Worm (Caenorhabditis elegans): ENCODE results near the gene csp-1.

csp-1 gene

ce11 chrII:13600904-13601303 lies at the start of gene csp-1:
csp-1 (plus strand) TSS chrII:13601204.
- TF ChIP-seq ceh-32 (tag; optimal IDR thresholded peaks at IDR 0.05; ENCODE audit: poor library complexity): no peak
- no peak for TF ChIP-seq F10B5.3 (tag; optimal IDR thresholded peaks at IDR 0.05)
- TF ChIP-seq attf-4 (tag; optimal IDR thresholded peaks at IDR 0.05): no peak
- TF ChIP-seq daf-8 (GFP tag; IDR thresholded peaks at IDR 0.05): no peak
- no peak for TF ChIP-seq hlh-30 (tag; optimal IDR thresholded peaks at IDR 0.05; ENCODE audit: insufficient read depth)
- no peak for TF ChIP-seq unc-62 (GFP tag; optimal IDR thresholded peaks at IDR 0.05 in 1 of 2)
- no peak for TF ChIP-seq unc-62 (tag; optimal IDR thresholded peaks at IDR 0.05)
- no peak for TF ChIP-seq Y48G9A.11 (GFP tag; IDR thresholded peaks at IDR 0.05)
- no peak for TF ChIP-seq unc-130 (GFP tag; optimal IDR thresholded peaks at IDR 0.05)
- TF ChIP-seq daf-12 (tag; optimal IDR thresholded peaks at IDR 0.05): no peak
- no peak for TF ChIP-seq lin-1 (GFP tag; IDR thresholded peaks at IDR 0.05)
- no peak for TF ChIP-seq mxl-2 (GFP tag; conservative IDR thresholded peaks at IDR 0.05)
- no peak for TF ChIP-seq nhr-41 (GFP tag; IDR thresholded peaks at IDR 0.05)
- no peak for TF ChIP-seq spr-1 (tag; optimal IDR thresholded peaks at IDR 0.05)

ce11 chrII:13560553-13560952 lies 40.5 kb upstream of the csp-1 start:
- TF ChIP-seq zfp-2 (tag; optimal IDR thresholded peaks at IDR 0.05): no peak
- TF ChIP-seq set-16 (GFP tag; IDR thresholded peaks at IDR 0.05): peak; percentile 87
- peak; percentile 30; the same call in 1 of the 2 replicates for TF ChIP-seq Y48G9A.11 (GFP tag; IDR thresholded peaks at IDR 0.05)

- TF ChIP-seq hmg-1.1 (GFP tag; IDR thresholded peaks at IDR 0.05): no peak
- TF ChIP-seq dpl-1 (GFP tag; optimal IDR thresholded peaks at IDR 0.05): no peak
- TF ChIP-seq F49E8.2 (tag; optimal IDR thresholded peaks at IDR 0.05; ENCODE audit: borderline replicate concordance): no peak
- TF ChIP-seq attf-4 (tag; optimal IDR thresholded peaks at IDR 0.05): no peak
- TF ChIP-seq fkh-10 (GFP tag; optimal IDR thresholded peaks at IDR 0.05): no peak
- no peak for TF ChIP-seq hlh-11 (tag; optimal IDR thresholded peaks at IDR 0.05)
- no peak for TF ChIP-seq lin-39 (tag; optimal IDR thresholded peaks at IDR 0.05)
- no peak for TF ChIP-seq daf-19 (GFP tag; conservative IDR thresholded peaks at IDR 0.05)
- no peak for TF ChIP-seq tra-1 (GFP tag; IDR thresholded peaks at IDR 0.05)
- TF ChIP-seq lim-7 (GFP tag; IDR thresholded peaks at IDR 0.05): no peak
- no peak for TF ChIP-seq rbr-2 (tag; optimal IDR thresholded peaks at IDR 0.05)
- no peak for TF ChIP-seq lin-13 (GFP tag; optimal IDR thresholded peaks at IDR 0.05)
- no peak for TF ChIP-seq vab-7 (GFP tag; IDR thresholded peaks at IDR 0.05)
Observed at ce11 chrII:13567871-13568270, 33.1 kb upstream of the csp-1 start, which contains the start of gene Y48E1B.3. Y48E1B.3 (minus strand) TSS chrII:13567971.

- TF ChIP-seq mxl-2 (GFP tag; conservative IDR thresholded peaks at IDR 0.05) (no peak), aha-1 (tag) (peak; percentile 91), set-16 (GFP tag; IDR thresholded peaks at IDR 0.05) (peak; percentile 60)
Observed at ce11 chrII:13574395-13574794, 26.6 kb upstream of the csp-1 start.

ce11 chrII:13575018-13575948 lies 25.7 kb upstream of the csp-1 start, which contains the start of the genes mrpl-37 and lin-38:
mrpl-37 (minus strand) TSS chrII:13575068.
lin-38 (plus strand) TSS chrII:13575925.
- TF ChIP-seq lir-3 (tag; optimal IDR thresholded peaks at IDR 0.05) (no peak), ceh-62 (tag; optimal IDR thresholded peaks at IDR 0.05) (no peak), dmd-8 (GFP tag; IDR thresholded peaks at IDR 0.05) (no peak), daf-19 (GFP tag; conservative IDR thresholded peaks at IDR 0.05) (no peak), tag-97 (GFP tag; IDR thresholded peaks at IDR 0.05) (no peak), gei-8 (GFP tag; optimal IDR thresholded peaks at IDR 0.05) (no peak), lin-29 (GFP tag; IDR thresholded peaks at IDR 0.05) (no peak), skn-1 (tag; optimal IDR thresholded peaks at IDR 0.05) (no peak), ama-1 (optimal IDR thresholded peaks at IDR 0.05) (no peak), fos-1 (tag; optimal IDR thresholded peaks at IDR 0.05) (no peak), F26F4.8 (GFP tag; conservative IDR thresholded peaks at IDR 0.05) (no peak), ZK546.5 (tag; optimal IDR thresholded peaks at IDR 0.05) (no peak), nhr-111 (GFP tag; optimal IDR thresholded peaks at IDR 0.05) (no peak), mes-2 (tag; optimal IDR thresholded peaks at IDR 0.05; ENCODE audit: poor library complexity, severe bottlenecking) (no peak), pha-4 (GFP tag; IDR thresholded peaks at IDR 0.05) (peak; percentile 39; the same call in 1 of the 2 replicates), pha-4 (tag; optimal IDR thresholded peaks at IDR 0.05) (no peak), dpl-1 (GFP tag; optimal IDR thresholded peaks at IDR 0.05) (peak; percentile 68)

Measured in whole organism, L4 larva.